Worm (Caenorhabditis elegans) whole organism, L1 larva: ENCODE measurements around the gene Y37D8A.26.

ENCODE experiments used
- C16A3.4 ChIP-seq: fragments of 150-350 bp; optimal IDR thresholded peaks from 2 replicates; lab custom pipeline; 2014; ENCODE audit warnings: missing biosample characterization, missing genetic modification characterization
- C34B4.2 ChIP-seq: sonication (generic microtip); optimal IDR thresholded peaks from 2 replicates; lab custom pipeline; 2017; ENCODE audit warnings: mild to moderate bottlenecking, missing genetic modification characterization, missing compliant biosample characterization
- F16B12.6 ChIP-seq: fragments of 150-350 bp; optimal IDR thresholded peaks from 2 replicates; lab custom pipeline; 2014; ENCODE audit warnings: missing biosample characterization, missing genetic modification characterization
- blmp-1 ChIP-seq: fragments of 150-350 bp; optimal IDR thresholded peaks from 2 replicates; lab custom pipeline; 2014; ENCODE audit warnings: missing biosample characterization, missing genetic modification characterization
- ceh-63 ChIP-seq: fragments of 200-800 bp; sonication (Bioruptor generic); optimal IDR thresholded peaks from 2 replicates; lab custom pipeline; 2018; ENCODE audit warnings: mild to moderate bottlenecking, missing genetic modification characterization, missing compliant biosample characterization
- ceh-8 ChIP-seq: fragments of 200-800 bp; sonication (Bioruptor generic); optimal IDR thresholded peaks from 2 replicates; lab custom pipeline; 2018; ENCODE audit warnings: mild to moderate bottlenecking, missing genetic modification characterization, moderate library complexity, missing compliant biosample characterization
- ceh-82 ChIP-seq, 3 experiments: fragments of 150-350 bp in 1 of 3; sonication (generic microtip) in 2 of 3; optimal IDR thresholded peaks; 2 replicates each; lab custom pipeline; 2014 to 2017; ENCODE audit warnings: missing biosample characterization in 3 of 3, missing genetic modification characterization in 3 of 3
- ceh-88 ChIP-seq: fragments of 200-800 bp; sonication (Bioruptor generic); IDR thresholded peaks from 2 replicates; pipeline ENCODE4 v1.3.6; 2022; ENCODE audit warnings: missing genetic modification characterization, missing compliant biosample characterization
- ceh-90 ChIP-seq: sonication (generic microtip); optimal IDR thresholded peaks from 2 replicates; lab custom pipeline; 2016; ENCODE audit warnings: missing genetic modification characterization, missing compliant biosample characterization
- dpl-1 ChIP-seq, 3 experiments: fragments of 150-350 bp in 2 of 3; sonication (generic microtip) in 1 of 3; optimal IDR thresholded peaks; 2 replicates each; lab custom pipeline; 2014 to 2017; ENCODE audit warnings: missing biosample characterization in 3 of 3, missing genetic modification characterization in 3 of 3, missing genetic modification reagents in 3 of 3
- dsc-1 ChIP-seq: sonication (generic microtip); optimal IDR thresholded peaks from 2 replicates; lab custom pipeline; 2016; ENCODE audit warnings: mild to moderate bottlenecking, missing genetic modification characterization, missing compliant biosample characterization
- efl-1 ChIP-seq, 4 experiments: fragments of 150-350 bp; optimal IDR thresholded peaks in 3 of 4; peaks in 1 of 4; 1 replicate in 1 of 4; 2 replicates in 3 of 4; lab custom pipeline; 2014; ENCODE audit warnings: missing biosample characterization in 2 of 4, missing genetic modification characterization in 2 of 4, missing genetic modification reagents in 2 of 4
- efl-3 ChIP-seq: fragments of 200-800 bp; sonication (Bioruptor generic); optimal IDR thresholded peaks from 2 replicates; lab custom pipeline; 2018; ENCODE audit warnings: mild to moderate bottlenecking, missing genetic modification characterization, missing compliant biosample characterization
- egl-13 ChIP-seq: sonication (generic microtip); optimal IDR thresholded peaks from 2 replicates; lab custom pipeline; 2016; ENCODE audit warnings: missing genotype, missing genetic modification reagents, missing genetic modification characterization, missing compliant biosample characterization
- elt-2 ChIP-seq: sonication (generic microtip); optimal IDR thresholded peaks from 2 replicates; lab custom pipeline; 2016; ENCODE audit warnings: missing genetic modification characterization, mild to moderate bottlenecking, inconsistent platforms, missing compliant biosample characterization, missing genetic modification reagents
- ets-5 ChIP-seq: fragments of 200-800 bp; sonication (Bioruptor generic); IDR thresholded peaks from 2 replicates; pipeline ENCODE4 v1.3.6; 2022; ENCODE audit warnings: missing genetic modification characterization, missing compliant biosample characterization
- fkh-10 ChIP-seq: sonication (generic microtip); optimal IDR thresholded peaks from 2 replicates; lab custom pipeline; 2017; ENCODE audit warnings: missing biosample characterization, missing genetic modification reagents, missing genetic modification characterization
- fkh-4 ChIP-seq: sonication (generic microtip); optimal IDR thresholded peaks from 2 replicates; lab custom pipeline; 2016; ENCODE audit warnings: missing compliant biosample characterization, missing genetic modification characterization, borderline replicate concordance
- hlh-4 ChIP-seq: sonication (generic microtip); optimal IDR thresholded peaks from 2 replicates; lab custom pipeline; 2016; ENCODE audit warnings: mild to moderate bottlenecking, missing genetic modification characterization, missing compliant biosample characterization
- irx-1 ChIP-seq: sonication (generic microtip); optimal IDR thresholded peaks from 2 replicates; lab custom pipeline; 2016; ENCODE audit warnings: missing genetic modification characterization, missing compliant biosample characterization
- jun-1 ChIP-seq: fragments of 150-350 bp; optimal IDR thresholded peaks from 2 replicates; lab custom pipeline; 2014; ENCODE audit warnings: missing biosample characterization, missing genetic modification reagents, missing genetic modification characterization
- lin-13 ChIP-seq: fragments of 150-350 bp; optimal IDR thresholded peaks from 2 replicates; lab custom pipeline; 2014; ENCODE audit warnings: missing biosample characterization, missing genetic modification reagents, missing genetic modification characterization
- lin-14 ChIP-seq: fragments of 200-800 bp; sonication (Bioruptor generic); optimal IDR thresholded peaks from 2 replicates; lab custom pipeline; 2018; ENCODE audit warnings: mild to moderate bottlenecking, missing genetic modification characterization, moderate library complexity, missing compliant biosample characterization
- lin-35 ChIP-seq, 2 experiments: fragments of 150-350 bp; optimal IDR thresholded peaks; 2 replicates each; lab custom pipeline; 2014; ENCODE audit warnings: missing biosample characterization in 2 of 2, missing genetic modification characterization in 2 of 2, missing genetic modification reagents in 2 of 2
- lsy-2 ChIP-seq, 2 experiments: fragments of 150-350 bp; optimal IDR thresholded peaks; 2 replicates each; lab custom pipeline; 2014; ENCODE audit warnings: missing biosample characterization in 2 of 2, missing genetic modification characterization in 2 of 2
- mab-9 ChIP-seq: fragments of 200-800 bp; sonication (Bioruptor generic); IDR thresholded peaks from 2 replicates; pipeline ENCODE4 v1.3.6; 2022; ENCODE audit warnings: missing genetic modification reagents, missing genetic modification characterization, missing compliant biosample characterization
- mdl-1 ChIP-seq, 2 experiments: fragments of 150-350 bp; optimal IDR thresholded peaks; 2 replicates each; lab custom pipeline; 2014 to 2017; ENCODE audit warnings: missing biosample characterization in 2 of 2, missing genetic modification characterization in 2 of 2, inconsistent platforms in 1 of 2
- mef-2 ChIP-seq: fragments of 150-350 bp; optimal IDR thresholded peaks from 2 replicates; lab custom pipeline; 2014; ENCODE audit warnings: missing biosample characterization, missing genetic modification characterization
- mep-1 ChIP-seq: fragments of 150-350 bp; optimal IDR thresholded peaks from 2 replicates; lab custom pipeline; 2014; ENCODE audit warnings: missing biosample characterization, missing genetic modification characterization
- nhr-20 ChIP-seq: sonication (generic microtip); optimal IDR thresholded peaks from 2 replicates; lab custom pipeline; 2016; ENCODE audit warnings: mild to moderate bottlenecking, missing genetic modification characterization, missing compliant biosample characterization
- nhr-237 ChIP-seq: fragments of 150-350 bp; optimal IDR thresholded peaks from 2 replicates; lab custom pipeline; 2014; ENCODE audit warnings: missing biosample characterization, missing genetic modification characterization
- nhr-28 ChIP-seq: fragments of 150-350 bp; optimal IDR thresholded peaks from 2 replicates; lab custom pipeline; 2014; ENCODE audit warnings: missing biosample characterization, missing genetic modification characterization
- nhr-47 ChIP-seq: sonication (generic microtip); optimal IDR thresholded peaks from 2 replicates; lab custom pipeline; 2016; ENCODE audit warnings: mild to moderate bottlenecking, missing genetic modification characterization, moderate library complexity, missing compliant biosample characterization
- nhr-76 ChIP-seq: sonication (generic microtip); optimal IDR thresholded peaks from 2 replicates; lab custom pipeline; 2017; ENCODE audit warnings: missing biosample characterization, missing genetic modification characterization
- nhr-90 ChIP-seq: sonication (generic microtip); optimal IDR thresholded peaks from 2 replicates; lab custom pipeline; 2016; ENCODE audit warnings: mild to moderate bottlenecking, missing genetic modification characterization, missing compliant biosample characterization; ENCODE audit not compliant: poor library complexity
- pqm-1 ChIP-seq: sonication (generic microtip); optimal IDR thresholded peaks from 3 replicates; lab custom pipeline; 2017; ENCODE audit warnings: missing biosample characterization, missing genetic modification characterization
- rnt-1 ChIP-seq: sonication (generic microtip); optimal IDR thresholded peaks from 2 replicates; lab custom pipeline; 2016; ENCODE audit warnings: mild to moderate bottlenecking, missing genetic modification characterization, moderate library complexity, missing compliant biosample characterization
- skn-1 ChIP-seq: fragments of 150-350 bp; optimal IDR thresholded peaks from 2 replicates; lab custom pipeline; 2014; ENCODE audit warnings: missing biosample characterization, missing genetic modification characterization
- sptf-1 ChIP-seq: fragments of 150-350 bp; optimal IDR thresholded peaks from 2 replicates; lab custom pipeline; 2014; ENCODE audit warnings: missing biosample characterization, missing genetic modification characterization
- sup-37 ChIP-seq: fragments of 200-800 bp; sonication (Bioruptor generic); optimal IDR thresholded peaks from 2 replicates; lab custom pipeline; 2018; ENCODE audit warnings: mild to moderate bottlenecking, missing genetic modification characterization, missing compliant biosample characterization
- swsn-7 ChIP-seq: sonication (generic microtip); optimal IDR thresholded peaks from 2 replicates; lab custom pipeline; 2016; ENCODE audit warnings: missing genetic modification characterization, missing compliant biosample characterization
- tbx-2 ChIP-seq: sonication (generic microtip); optimal IDR thresholded peaks from 2 replicates; lab custom pipeline; 2016; ENCODE audit warnings: missing genetic modification characterization, missing compliant biosample characterization
- tlp-1 ChIP-seq: fragments of 150-350 bp; optimal IDR thresholded peaks from 2 replicates; lab custom pipeline; 2014; ENCODE audit warnings: missing biosample characterization, missing genetic modification characterization
- unc-130 ChIP-seq: fragments of 150-350 bp; optimal IDR thresholded peaks from 2 replicates; lab custom pipeline; 2017; ENCODE audit warnings: missing biosample characterization, missing genetic modification characterization, inconsistent platforms
- unc-30 ChIP-seq: sonication (generic microtip); optimal IDR thresholded peaks from 2 replicates; lab custom pipeline; 2017; ENCODE audit warnings: missing biosample characterization, missing genetic modification characterization
- unc-62 ChIP-seq: fragments of 150-350 bp; optimal IDR thresholded peaks from 2 replicates; lab custom pipeline; 2014; ENCODE audit warnings: missing biosample characterization, missing genetic modification reagents, missing genetic modification characterization
- unc-86 ChIP-seq: sonication (generic microtip); optimal IDR thresholded peaks from 2 replicates; lab custom pipeline; 2016; ENCODE audit warnings: missing genetic modification characterization, missing compliant biosample characterization
- vab-15 ChIP-seq: sonication (generic microtip); optimal IDR thresholded peaks from 2 replicates; lab custom pipeline; 2017; ENCODE audit warnings: missing genotype, mild to moderate bottlenecking, missing genetic modification characterization, missing compliant biosample characterization
- xbp-1 ChIP-seq: sonication (generic microtip); optimal IDR thresholded peaks from 2 replicates; lab custom pipeline; 2016; ENCODE audit warnings: missing genetic modification characterization, missing compliant biosample characterization
- zip-4 ChIP-seq: fragments of 200-800 bp; sonication (Bioruptor generic); optimal IDR thresholded peaks from 2 replicates; lab custom pipeline; 2018; ENCODE audit warnings: mild to moderate bottlenecking, missing genetic modification characterization, moderate library complexity, missing compliant biosample characterization
- ztf-4 ChIP-seq: fragments of 150-350 bp; optimal IDR thresholded peaks from 2 replicates; lab custom pipeline; 2014; ENCODE audit warnings: missing biosample characterization, missing genetic modification characterization

Y37D8A.26 gene

DNA sequence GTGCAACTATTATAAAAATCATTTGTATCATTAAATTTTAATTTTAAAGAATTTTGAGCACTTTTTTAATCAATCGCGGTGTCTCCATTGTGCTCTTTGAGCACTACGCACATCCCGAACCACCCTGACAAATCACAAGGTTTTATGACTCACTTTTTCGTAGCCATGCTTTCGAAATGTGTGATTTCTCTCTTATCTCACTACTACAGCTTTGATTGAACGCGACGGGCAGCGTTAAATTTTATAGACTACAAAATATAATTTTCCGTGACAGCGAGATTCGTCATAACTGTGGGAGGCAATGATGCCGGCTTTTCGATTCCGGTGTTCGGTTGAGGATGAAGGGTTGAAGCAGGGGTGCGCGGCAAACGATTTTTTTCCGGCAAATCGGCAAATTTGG lies 6.8 kb downstream of the Y37D8A.26 start:
- TF ChIP-seq F16B12.6 (tag; lab: Kevin White, UChicago) (no peak), nhr-76 (tag; lab: Kevin White, UChicago) (no peak)

DNA sequence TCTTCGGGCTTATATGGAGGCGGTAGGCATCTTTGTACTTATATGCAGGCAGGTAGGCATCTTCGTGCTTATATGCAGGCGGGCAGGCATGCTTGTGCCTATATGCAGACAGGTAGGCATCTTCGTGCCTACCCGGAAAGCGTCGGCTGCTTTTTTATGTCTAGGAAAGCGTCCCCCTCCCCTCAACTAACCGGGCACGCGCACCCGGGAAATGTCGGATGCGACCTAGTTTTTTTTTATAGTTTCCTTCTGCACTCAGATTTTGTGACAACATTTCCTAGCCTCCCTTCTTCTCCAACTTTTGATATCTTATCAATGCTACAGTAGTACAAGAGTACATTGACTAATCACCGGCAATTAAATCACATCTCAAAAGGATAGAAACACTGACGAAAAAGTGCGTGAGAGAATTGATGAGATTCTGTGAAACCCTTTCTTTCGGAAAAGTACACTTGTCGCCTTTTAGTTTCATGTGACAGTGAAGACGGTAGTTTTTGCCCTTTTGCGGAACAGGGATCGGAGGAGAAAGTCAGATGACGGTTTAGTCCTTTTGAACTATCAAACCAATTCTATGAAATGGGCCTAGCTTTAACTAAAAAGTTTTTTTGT lies 7.4 kb downstream of the Y37D8A.26 start:
- no peak for TF ChIP-seq pqm-1
- TF ChIP-seq jun-1 (tag; lab: Kevin White, UChicago): no peak
- TF ChIP-seq lin-14 (GFP tag; lab: Kevin White, UChicago): peak; percentile 84
- no peak for TF ChIP-seq ceh-88 (GFP tag; lab: Robert Waterston, UW)
- TF ChIP-seq nhr-47: no peak
- no peak for TF ChIP-seq unc-30
- TF ChIP-seq xbp-1: no peak
- no peak for TF ChIP-seq ets-5 (GFP tag; lab: Robert Waterston, UW)
- TF ChIP-seq ztf-4 (tag; lab: Kevin White, UChicago): no peak
- no peak for TF ChIP-seq fkh-10 (GFP tag; lab: Kevin White, UChicago)
- TF ChIP-seq mep-1 (tag; lab: Kevin White, UChicago): peak; percentile 26
- peak in 1 of 2 experiments; percentile 49 for TF ChIP-seq lin-35 (GFP tag; optimal IDR thresholded peaks at IDR 0.05; lab: Kevin White, UChicago)
- TF ChIP-seq ceh-8: no peak
- peak; percentile 60 for TF ChIP-seq tbx-2 (tag; lab: Kevin White, UChicago)
- peak; percentile 97 for TF ChIP-seq blmp-1 (tag; lab: Kevin White, UChicago)
- no peak for TF ChIP-seq C34B4.2 (tag; lab: Kevin White, UChicago)
- TF ChIP-seq dsc-1 (tag; lab: Kevin White, UChicago): no peak
- TF ChIP-seq skn-1 (tag; lab: Kevin White, UChicago): no peak
- no peak for TF ChIP-seq ceh-90 (tag; lab: Kevin White, UChicago)
- no peak for TF ChIP-seq mef-2
- no peak for TF ChIP-seq egl-13 (tag; lab: Kevin White, UChicago)
- no peak for TF ChIP-seq ceh-82 (tag; optimal IDR thresholded peaks at IDR 0.05; lab: Kevin White, UChicago)
- no peak for TF ChIP-seq nhr-28 (tag; lab: Kevin White, UChicago)
- no peak for TF ChIP-seq efl-3 (GFP tag; lab: Kevin White, UChicago)
- peak; percentile 83 for TF ChIP-seq nhr-20
- no peak for TF ChIP-seq unc-62
- peak in 1 of 3 experiments; percentile 18 for TF ChIP-seq dpl-1 (GFP tag; optimal IDR thresholded peaks at IDR 0.05; lab: Kevin White, UChicago)
- no peak for TF ChIP-seq C16A3.4 (tag; lab: Kevin White, UChicago)
- no peak for TF ChIP-seq tlp-1 (tag; lab: Kevin White, UChicago)
- TF ChIP-seq sup-37 (GFP tag; lab: Kevin White, UChicago): no peak
- TF ChIP-seq mab-9: no peak
- no peak for TF ChIP-seq fkh-4 (tag; lab: Kevin White, UChicago)
- TF ChIP-seq unc-130 (tag; lab: Kevin White, UChicago): no peak
- peak; percentile 25 to 70 for TF ChIP-seq lsy-2 (tag; optimal IDR thresholded peaks at IDR 0.05; lab: Kevin White, UChicago)
- no peak for TF ChIP-seq sptf-1 (tag; lab: Kevin White, UChicago)
- TF ChIP-seq unc-86: no peak
- no peak for TF ChIP-seq efl-1 (optimal IDR thresholded peaks at IDR 0.05; lab: Kevin White, UChicago)
- TF ChIP-seq efl-1 (GFP tag; optimal IDR thresholded peaks at IDR 0.05 in 1 of 2; lab: Kevin White, UChicago): no peak
- TF ChIP-seq lin-13 (GFP tag; lab: Kevin White, UChicago): peak; percentile 20
- TF ChIP-seq elt-2 (tag; lab: Kevin White, UChicago): no peak
- TF ChIP-seq mdl-1 (tag; optimal IDR thresholded peaks at IDR 0.05; lab: Kevin White, UChicago): peak in 1 of 2 experiments; percentile 6
- TF ChIP-seq irx-1 (tag; lab: Kevin White, UChicago): no peak
- no peak for TF ChIP-seq hlh-4 (tag; lab: Kevin White, UChicago)
- TF ChIP-seq ceh-63 (GFP tag; lab: Kevin White, UChicago): no peak
- TF ChIP-seq vab-15: peak; percentile 49
- no peak for TF ChIP-seq rnt-1 (tag; lab: Kevin White, UChicago)
- no peak for TF ChIP-seq nhr-237 (tag; lab: Kevin White, UChicago)
- no peak for TF ChIP-seq swsn-7 (tag; lab: Kevin White, UChicago)
- no peak for TF ChIP-seq zip-4 (GFP tag; lab: Kevin White, UChicago)
- TF ChIP-seq nhr-90 (tag; lab: Kevin White, UChicago): peak; percentile 34
